Worm (Caenorhabditis elegans): Measurements from ENCODE around the gene sra-28.

- TF ChIP-seq lin-13 (tag; optimal IDR thresholded peaks at IDR 0.05), result no peak
- no peak for TF ChIP-seq sem-2 (GFP tag; optimal IDR thresholded peaks at IDR 0.05)
- TF ChIP-seq elt-1 (tag; optimal IDR thresholded peaks at IDR 0.05; ENCODE audit: borderline replicate concordance, insufficient read depth), result no peak
- TF ChIP-seq unc-39 (tag; optimal IDR thresholded peaks at IDR 0.05), result no peak
- TF ChIP-seq snpc-4 (tag; optimal IDR thresholded peaks at IDR 0.05), result no peak
- no peak for TF ChIP-seq lsy-2 (tag; optimal IDR thresholded peaks at IDR 0.05)
- no peak for TF ChIP-seq unc-62 (GFP tag; optimal IDR thresholded peaks at IDR 0.05)
- TF ChIP-seq sptf-1 (tag; optimal IDR thresholded peaks at IDR 0.05), result no peak
- no peak for TF ChIP-seq ces-1 (GFP tag; optimal IDR thresholded peaks at IDR 0.05)
Observed at ce11 chrII:6523940-6524339, 49.6 kb downstream of the sra-28 start.
